Worm (Caenorhabditis elegans): ENCODE results near the gene F41B4.2.

The F41B4.2 gene

DNA sequence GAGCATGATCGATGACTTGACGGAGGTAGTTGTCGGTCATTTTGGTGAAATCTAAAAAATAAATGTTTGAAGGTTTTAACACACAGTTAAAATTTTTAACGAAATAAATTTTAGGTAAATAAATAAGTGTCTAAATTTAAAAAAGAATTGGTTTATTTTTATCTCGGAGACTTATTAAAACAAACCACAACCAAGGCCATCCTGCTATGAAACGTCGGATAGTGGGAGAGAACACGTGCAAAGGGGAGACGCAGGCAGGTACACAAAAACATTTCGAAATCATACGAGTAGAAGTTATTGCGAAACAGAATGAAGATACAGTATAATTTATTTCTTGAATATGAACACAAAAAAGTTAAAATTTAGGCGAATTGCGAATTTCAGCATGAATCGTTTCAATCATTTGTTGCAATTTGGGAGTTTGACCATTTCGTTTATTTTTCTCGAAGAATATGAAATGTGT, 1.0 kb upstream of the F41B4.2 start, which contains the start of gene F41B4.3 (continued):
- TF ChIP-seq nhr-47 (tag; optimal IDR thresholded peaks at IDR 0.05) (peak; percentile 29), ceh-82 (tag; optimal IDR thresholded peaks at IDR 0.05) (peak in 1 of 3 experiments; percentile 30), swsn-7 (tag; optimal IDR thresholded peaks at IDR 0.05) (no peak), unc-86 (tag; optimal IDR thresholded peaks at IDR 0.05) (no peak), sup-37 (GFP tag; optimal IDR thresholded peaks at IDR 0.05) (no peak), ztf-11 (tag; optimal IDR thresholded peaks at IDR 0.05) (no peak), ceh-63 (GFP tag; optimal IDR thresholded peaks at IDR 0.05) (no peak), Y116A8C.19 (tag; optimal IDR thresholded peaks at IDR 0.05; ENCODE audit: borderline replicate concordance) (no peak), aha-1 (tag; optimal IDR thresholded peaks at IDR 0.05) (no peak), sptf-1 (tag; optimal IDR thresholded peaks at IDR 0.05) (no peak), lin-14 (GFP tag; optimal IDR thresholded peaks at IDR 0.05) (peak; percentile 61), tbx-2 (tag; optimal IDR thresholded peaks at IDR 0.05) (no peak), hlh-4 (tag; optimal IDR thresholded peaks at IDR 0.05) (no peak), pax-3 (tag; optimal IDR thresholded peaks at IDR 0.05) (no peak), mdl-1 (tag; optimal IDR thresholded peaks at IDR 0.05) (peak in 1 of 2 experiments; percentile 54), egl-13 (tag; optimal IDR thresholded peaks at IDR 0.05) (no peak), aly-2 (tag; optimal IDR thresholded peaks at IDR 0.05) (no peak), blmp-1 (tag; optimal IDR thresholded peaks at IDR 0.05) (peak; percentile 36), elt-3 (tag; optimal IDR thresholded peaks at IDR 0.05) (no peak), nhr-85 (tag) (no peak), hpl-2 (GFP tag; optimal IDR thresholded peaks at IDR 0.05) (no peak), vab-15 (tag; optimal IDR thresholded peaks at IDR 0.05) (no peak), unc-130 (tag; optimal IDR thresholded peaks at IDR 0.05) (no peak), C34B4.2 (tag; optimal IDR thresholded peaks at IDR 0.05) (no peak), nhr-77 (tag; optimal IDR thresholded peaks at IDR 0.05) (no peak), lsy-2 (tag; optimal IDR thresholded peaks at IDR 0.05) (peak; percentile 21 to 41), ztf-4 (tag; optimal IDR thresholded peaks at IDR 0.05) (no peak), nhr-11 (tag; optimal IDR thresholded peaks at IDR 0.05) (no peak), C16A3.4 (tag; optimal IDR thresholded peaks at IDR 0.05) (no peak), xbp-1 (tag; optimal IDR thresholded peaks at IDR 0.05) (peak; percentile 99)

DNA sequence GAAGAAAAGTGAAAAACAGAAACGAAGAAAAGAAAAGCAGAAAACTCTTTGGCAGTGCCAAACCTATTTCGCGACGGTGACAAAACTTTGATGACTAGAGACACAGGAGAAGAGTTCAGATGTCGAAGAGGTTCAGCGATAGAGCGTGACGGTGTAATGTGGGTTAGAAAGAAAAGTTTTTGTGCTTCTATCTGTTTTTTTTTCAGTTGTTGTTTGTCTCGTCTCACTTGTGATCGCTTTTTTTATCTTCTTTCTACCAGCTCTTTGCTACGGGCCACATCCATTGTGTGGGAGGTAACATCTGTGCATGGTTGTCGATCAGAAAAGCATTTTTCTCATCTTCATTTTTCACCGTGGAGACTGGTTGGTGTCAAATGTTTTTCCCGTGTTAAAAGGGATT, 9.2 kb downstream of the F41B4.2 start, which contains the start of gene F41B4.1:
Gene F41B4.1, minus strand, starts transcription at position 23 of the 400 bp plus-strand sequence.
- TF ChIP-seq aly-2 (tag; optimal IDR thresholded peaks at IDR 0.05) (no peak), nhr-71 (tag; optimal IDR thresholded peaks at IDR 0.05) (peak; percentile 84), snu-23 (GFP tag; optimal IDR thresholded peaks at IDR 0.05) (peak; percentile 67), ceh-8 (GFP tag; optimal IDR thresholded peaks at IDR 0.05) (no peak), mef-2 (tag; optimal IDR thresholded peaks at IDR 0.05) (peak; percentile 63), zag-1 (tag; optimal IDR thresholded peaks at IDR 0.05) (no peak), nhr-20 (tag; optimal IDR thresholded peaks at IDR 0.05) (peak; percentile 35), dsc-1 (tag; optimal IDR thresholded peaks at IDR 0.05) (peak; percentile 87), F16B12.6 (tag; optimal IDR thresholded peaks at IDR 0.05) (no peak), ets-5 (GFP tag; IDR thresholded peaks at IDR 0.05) (no peak), lin-39 (tag; optimal IDR thresholded peaks at IDR 0.05) (peak; percentile 40), lin-14 (GFP tag; optimal IDR thresholded peaks at IDR 0.05) (peak; percentile 89), nhr-11 (tag; optimal IDR thresholded peaks at IDR 0.05) (no peak), lsy-2 (tag; optimal IDR thresholded peaks at IDR 0.05) (peak; percentile 21 to 61), pqm-1 (tag; optimal IDR thresholded peaks at IDR 0.05) (no peak), tbx-2 (tag; optimal IDR thresholded peaks at IDR 0.05) (peak; percentile 21), dpl-1 (GFP tag; optimal IDR thresholded peaks at IDR 0.05) (no peak), pag-3 (tag; optimal IDR thresholded peaks at IDR 0.05; ENCODE audit: borderline replicate concordance, insufficient read depth) (peak; percentile 94), unc-130 (tag; optimal IDR thresholded peaks at IDR 0.05) (peak; percentile 66), rnt-1 (tag; optimal IDR thresholded peaks at IDR 0.05) (peak; percentile 74), lir-3 (tag; optimal IDR thresholded peaks at IDR 0.05; ENCODE audit: poor library complexity) (no peak), lin-13 (GFP tag; optimal IDR thresholded peaks at IDR 0.05) (no peak), fkh-10 (GFP tag; optimal IDR thresholded peaks at IDR 0.05) (no peak), unc-86 (tag; optimal IDR thresholded peaks at IDR 0.05) (no peak), mdl-1 (tag; optimal IDR thresholded peaks at IDR 0.05) (peak in 1 of 2 experiments; percentile 37), sptf-1 (tag; optimal IDR thresholded peaks at IDR 0.05) (no peak), nhr-19 (GFP tag; conservative IDR thresholded peaks at IDR 0.05) (peak; percentile 59), isw-1 (GFP tag; IDR thresholded peaks at IDR 0.05) (no peak), sox-4 (tag; optimal IDR thresholded peaks at IDR 0.05) (no peak), hpl-2 (GFP tag; optimal IDR thresholded peaks at IDR 0.05) (no peak), fkh-4 (tag; optimal IDR thresholded peaks at IDR 0.05; ENCODE audit: borderline replicate concordance) (peak; percentile 39)

All from whole organism, L1 larva.